Worm (Caenorhabditis elegans): ENCODE results near the gene T07F8.4.

- TF ChIP-seq ama-1 (optimal IDR thresholded peaks at IDR 0.05) (no peak), dve-1 (tag; optimal IDR thresholded peaks at IDR 0.05) (no peak), ref-2 (tag; optimal IDR thresholded peaks at IDR 0.05) (no peak), C38D4.7 (GFP tag; optimal IDR thresholded peaks at IDR 0.05) (no peak), Y22D7AL.16 (tag; optimal IDR thresholded peaks at IDR 0.05) (no peak), pag-3 (tag; optimal IDR thresholded peaks at IDR 0.05; ENCODE audit: borderline replicate concordance) (no peak), ceh-22 (tag; optimal IDR thresholded peaks at IDR 0.05) (no peak), mec-3 (tag; optimal IDR thresholded peaks at IDR 0.05; ENCODE audit: borderline replicate concordance) (no peak), lin-11 (tag; optimal IDR thresholded peaks at IDR 0.05) (no peak), nhr-232 (tag; optimal IDR thresholded peaks at IDR 0.05) (no peak), npax-4 (tag; optimal IDR thresholded peaks at IDR 0.05) (no peak)
These were observed 19.1 kb downstream of the T07F8.4 start, which contains the start of gene F10E7.6 for ce11 chrII:7112780-7113179.

Data from whole organism, late embryonic.